Fruit fly (Drosophila melanogaster): ENCODE results near the gene Galk.

The Galk gene

dm6 chr3L:8966324-8967011 lies 19.4 kb downstream of the Galk start, which contains the start of the genes CG5653 and CG5021:
TSS of gene CG5653 (minus strand) at chr3L:8966374.
TSS of gene CG5021 (plus strand) at chr3L:8966829.
- TF ChIP-seq Myc (optimal IDR thresholded peaks at IDR 0.05): no peak

dm6 chr3L:8964458-8964857 lies 21.4 kb downstream of the Galk start, which contains the start of gene ValRS-m:
TSS of gene ValRS-m (minus strand) at chr3L:8964769.
- TF ChIP-seq ttk (optimal IDR thresholded peaks at IDR 0.05) (no peak), h (optimal IDR thresholded peaks at IDR 0.05) (no peak), Sin3A (optimal IDR thresholded peaks at IDR 0.05) (no peak), psq (optimal IDR thresholded peaks at IDR 0.05) (no peak), insv (optimal IDR thresholded peaks at IDR 0.05) (no peak), Myc (optimal IDR thresholded peaks at IDR 0.05) (no peak)

- TF ChIP-seq Sin3A (optimal IDR thresholded peaks at IDR 0.05) (no peak), Myc (optimal IDR thresholded peaks at IDR 0.05) (no peak), insv (optimal IDR thresholded peaks at IDR 0.05) (no peak), ttk (optimal IDR thresholded peaks at IDR 0.05) (no peak), psq (optimal IDR thresholded peaks at IDR 0.05) (no peak), h (optimal IDR thresholded peaks at IDR 0.05) (no peak)
Measured at dm6 chr3L:8958557-8958956, 27.3 kb downstream of the Galk start, which contains the start of gene CG13313. TSS of gene CG13313 (plus strand) at chr3L:8958857.

dm6 chr3L:8956669-8957068 lies 29.2 kb downstream of the Galk start, which contains the start of gene mRpL12:
TSS of gene mRpL12 (plus strand) at chr3L:8956791.
- TF ChIP-seq Myc (optimal IDR thresholded peaks at IDR 0.05): no peak

- TF ChIP-seq Sin3A (optimal IDR thresholded peaks at IDR 0.05) (no peak), Myc (optimal IDR thresholded peaks at IDR 0.05) (no peak), ttk (optimal IDR thresholded peaks at IDR 0.05) (no peak), insv (optimal IDR thresholded peaks at IDR 0.05) (no peak), psq (optimal IDR thresholded peaks at IDR 0.05) (no peak), h (optimal IDR thresholded peaks at IDR 0.05) (no peak)
Measured at dm6 chr3L:8955199-8955598, 30.7 kb downstream of the Galk start.

- TF ChIP-seq Myc (optimal IDR thresholded peaks at IDR 0.05) (no peak), h (optimal IDR thresholded peaks at IDR 0.05) (no peak)
Measured at dm6 chr3L:8954648-8955033, 31.2 kb downstream of the Galk start, which contains the start of gene GNBP3. TSS of gene GNBP3 (plus strand) at chr3L:8955021.

- TF ChIP-seq ttk (optimal IDR thresholded peaks at IDR 0.05): no peak
- TF ChIP-seq psq (optimal IDR thresholded peaks at IDR 0.05): no peak
- no peak for TF ChIP-seq Myc (optimal IDR thresholded peaks at IDR 0.05)
- no peak for TF ChIP-seq insv (optimal IDR thresholded peaks at IDR 0.05)
- no peak for TF ChIP-seq h (optimal IDR thresholded peaks at IDR 0.05)
- no peak for TF ChIP-seq Sin3A (optimal IDR thresholded peaks at IDR 0.05)
Measured at dm6 chr3L:8953962-8954647, 31.8 kb downstream of the Galk start, which contains the start of the genes CG43783 and orb2. TSS of gene CG43783 (minus strand) at chr3L:8954272. TSS of gene orb2 (minus strand) at chr3L:8954463.

dm6 chr3L:8953199-8953956 lies 32.5 kb downstream of the Galk start:
- TF ChIP-seq h (optimal IDR thresholded peaks at IDR 0.05) (no peak), insv (optimal IDR thresholded peaks at IDR 0.05) (no peak), psq (optimal IDR thresholded peaks at IDR 0.05) (no peak), Myc (optimal IDR thresholded peaks at IDR 0.05) (no peak), Sin3A (optimal IDR thresholded peaks at IDR 0.05) (no peak), ttk (optimal IDR thresholded peaks at IDR 0.05) (no peak)

dm6 chr3L:8952549-8953198 lies 33.2 kb downstream of the Galk start:
- TF ChIP-seq Sin3A (optimal IDR thresholded peaks at IDR 0.05) (no peak), Myc (optimal IDR thresholded peaks at IDR 0.05) (no peak), ttk (optimal IDR thresholded peaks at IDR 0.05) (no peak), insv (optimal IDR thresholded peaks at IDR 0.05) (no peak), psq (optimal IDR thresholded peaks at IDR 0.05) (no peak), h (optimal IDR thresholded peaks at IDR 0.05) (no peak)

- TF ChIP-seq Myc (optimal IDR thresholded peaks at IDR 0.05) (no peak), psq (optimal IDR thresholded peaks at IDR 0.05) (no peak), Sin3A (optimal IDR thresholded peaks at IDR 0.05) (no peak), h (optimal IDR thresholded peaks at IDR 0.05) (no peak), ttk (optimal IDR thresholded peaks at IDR 0.05) (no peak), insv (optimal IDR thresholded peaks at IDR 0.05) (no peak)
Measured at dm6 chr3L:8951507-8951906, 34.4 kb downstream of the Galk start.

- no peak for TF ChIP-seq h (optimal IDR thresholded peaks at IDR 0.05)
- no peak for TF ChIP-seq Sin3A (optimal IDR thresholded peaks at IDR 0.05)
- no peak for TF ChIP-seq psq (optimal IDR thresholded peaks at IDR 0.05)
- TF ChIP-seq insv (optimal IDR thresholded peaks at IDR 0.05): no peak
- no peak for TF ChIP-seq ttk (optimal IDR thresholded peaks at IDR 0.05)
- no peak for TF ChIP-seq Myc (optimal IDR thresholded peaks at IDR 0.05)
Measured at dm6 chr3L:8950955-8951354, 34.9 kb downstream of the Galk start.

dm6 chr3L:8949823-8950222 lies 36.1 kb downstream of the Galk start:
- TF ChIP-seq insv (optimal IDR thresholded peaks at IDR 0.05) (no peak), ttk (optimal IDR thresholded peaks at IDR 0.05) (no peak), Sin3A (optimal IDR thresholded peaks at IDR 0.05) (no peak), Myc (optimal IDR thresholded peaks at IDR 0.05) (no peak), psq (optimal IDR thresholded peaks at IDR 0.05) (no peak), h (optimal IDR thresholded peaks at IDR 0.05) (no peak)

All from Kc167 (cell line).